Fruit fly (Drosophila melanogaster) whole organism: ENCODE data around the gene Cpr66Cb.

Source experiments
- CG8478 ChIP-seq: fragments of >200 bp; optimal IDR thresholded peaks from 2 replicates; lab custom pipeline; 2018; ENCODE audit warnings: inconsistent platforms
- Dll ChIP-seq: fragments of >200 bp; optimal IDR thresholded peaks from 2 replicates; lab custom pipeline; 2017
- EcR ChIP-seq, 2 experiments: fragments of >200 bp; optimal IDR thresholded peaks; 2 replicates each; lab custom pipeline; 2017; ENCODE audit warnings: missing biosample characterization in 2 of 2, missing genetic modification characterization in 2 of 2, missing genetic modification reagents in 2 of 2
- pan ChIP-seq: fragments of >200 bp; optimal IDR thresholded peaks from 2 replicates; lab custom pipeline; 2017
- psq ChIP-seq: fragments of >200 bp; optimal IDR thresholded peaks from 2 replicates; lab custom pipeline; 2017
- usp ChIP-seq: fragments of >200 bp; optimal IDR thresholded peaks from 2 replicates; lab custom pipeline; 2017; ENCODE audit warnings: missing biosample characterization, missing genetic modification characterization, mixed read lengths

DNA sequence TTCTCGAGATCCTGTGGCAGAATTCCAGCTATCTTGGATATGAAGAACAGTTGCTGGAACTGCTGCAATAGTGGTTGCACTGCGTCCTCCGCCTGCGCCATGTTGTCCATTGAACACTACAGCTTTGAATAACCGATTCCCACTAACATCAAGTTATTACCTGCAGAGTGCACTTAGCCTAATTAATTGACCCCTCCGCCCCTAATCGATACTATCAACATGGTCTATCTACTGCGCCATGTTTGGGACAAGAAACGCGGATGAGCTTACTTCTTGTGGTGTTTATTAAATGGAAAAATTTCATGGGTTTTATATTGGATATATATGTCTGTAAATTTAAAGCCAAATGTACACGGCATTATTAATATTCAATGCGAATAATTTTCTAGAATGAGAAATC is 29.6 kb upstream of the Cpr66Cb start, which contains the start of gene Gr66a:
- TF ChIP-seq pan (no peak), usp (no peak), CG8478 (lab: Kevin White, UChicago) (no peak), EcR (GFP tag; optimal IDR thresholded peaks at IDR 0.05; lab: Kevin White, UChicago) (no peak), Dll (lab: Kevin White, UChicago) (no peak), psq (lab: Kevin White, UChicago) (no peak)
